Fruit fly (Drosophila melanogaster) whole organism, pupa: ENCODE data around the gene CG31223.

Experiments used
- CG10348 ChIP-seq: fragments of 200-800 bp; sonication (Bioruptor generic); IDR thresholded peaks from 2 replicates; pipeline ENCODE4 v1.3.6; 2022; ENCODE audit warnings: missing biosample characterization, missing genetic modification characterization
- CG12605 ChIP-seq: fragments of 200-800 bp; sonication (Bioruptor generic); IDR thresholded peaks from 2 replicates; pipeline ENCODE4 v1.3.6; 2022; ENCODE audit warnings: missing biosample characterization, missing genetic modification characterization
- CG13204 ChIP-seq: fragments of 200-800 bp; sonication (Bioruptor generic); optimal IDR thresholded peaks from 2 replicates; lab custom pipeline; 2018; ENCODE audit warnings: missing biosample characterization, mild to moderate bottlenecking, missing genetic modification characterization, moderate library complexity
- CG14655 ChIP-seq: fragments of 200-800 bp; sonication (Bioruptor generic); optimal IDR thresholded peaks from 3 replicates; lab custom pipeline; 2017; ENCODE audit warnings: mild to moderate bottlenecking, missing biosample characterization, missing genetic modification reagents, missing genetic modification characterization
- CG15710 ChIP-seq: fragments of 200-800 bp; sonication (Bioruptor generic); optimal IDR thresholded peaks from 2 replicates; lab custom pipeline; 2018; ENCODE audit warnings: missing biosample characterization, mild to moderate bottlenecking, missing genetic modification characterization, moderate library complexity
- CG17806 ChIP-seq: fragments of 200-800 bp; sonication (Bioruptor generic); optimal IDR thresholded peaks from 2 replicates; lab custom pipeline; 2018; ENCODE audit warnings: missing biosample characterization, mild to moderate bottlenecking, missing genetic modification characterization, moderate library complexity
- CG32121 ChIP-seq: fragments of 200-800 bp; sonication (Bioruptor generic); IDR thresholded peaks from 2 replicates; pipeline ENCODE4 v1.3.6; 2022; ENCODE audit warnings: missing biosample characterization, missing genetic modification characterization
- CG34367 ChIP-seq: fragments of 200-800 bp; sonication (Bioruptor generic); optimal IDR thresholded peaks from 2 replicates; lab custom pipeline; 2018; ENCODE audit warnings: missing biosample characterization, mild to moderate bottlenecking, missing genetic modification characterization
- CG4496 ChIP-seq: fragments of 200-800 bp; sonication (Bioruptor generic); IDR thresholded peaks from 3 replicates; pipeline ENCODE4 v1.3.6; 2022; ENCODE audit warnings: missing biosample characterization, missing genetic modification characterization
- CG8159 ChIP-seq: fragments of 200-800 bp; sonication (Bioruptor generic); optimal IDR thresholded peaks from 3 replicates; lab custom pipeline; 2018; ENCODE audit warnings: missing biosample characterization, mild to moderate bottlenecking, missing genetic modification characterization, moderate library complexity
- CG8301 ChIP-seq: fragments of 200-800 bp; sonication (Bioruptor generic); optimal IDR thresholded peaks from 2 replicates; lab custom pipeline; 2018; ENCODE audit warnings: missing biosample characterization, mild to moderate bottlenecking, missing genetic modification characterization
- CG9948 ChIP-seq: fragments of 200-800 bp; sonication (Bioruptor generic); optimal IDR thresholded peaks from 2 replicates; lab custom pipeline; 2018; ENCODE audit warnings: missing biosample characterization, mild to moderate bottlenecking, missing genetic modification characterization, moderate library complexity
- D1 ChIP-seq: fragments of 200-800 bp; sonication (Bioruptor generic); optimal IDR thresholded peaks from 2 replicates; lab custom pipeline; 2018; ENCODE audit warnings: missing biosample characterization, mild to moderate bottlenecking, missing genetic modification characterization, moderate library complexity
- EcR ChIP-seq: fragments of 200-800 bp; sonication (Bioruptor generic); optimal IDR thresholded peaks from 3 replicates; lab custom pipeline; 2019; ENCODE audit warnings: missing biosample characterization, missing genetic modification characterization, mild to moderate bottlenecking, moderate library complexity, missing genetic modification reagents
- Ets98B ChIP-seq: fragments of 200-800 bp; sonication (Bioruptor generic); IDR thresholded peaks from 2 replicates; pipeline ENCODE4 v1.3.6; 2022; ENCODE audit warnings: missing biosample characterization, missing genetic modification characterization
- Pif1A ChIP-seq: fragments of 200-800 bp; sonication (Bioruptor generic); optimal IDR thresholded peaks from 3 replicates; lab custom pipeline; 2016; ENCODE audit warnings: missing biosample characterization, missing genetic modification characterization
- Pif1B ChIP-seq: fragments of 200-800 bp; sonication (Bioruptor generic); optimal IDR thresholded peaks from 3 replicates; lab custom pipeline; 2016; ENCODE audit warnings: missing biosample characterization, missing genetic modification characterization
- Snoo ChIP-seq: fragments of 200-800 bp; sonication (Bioruptor generic); optimal IDR thresholded peaks from 3 replicates; lab custom pipeline; 2017; ENCODE audit warnings: missing biosample characterization, mild to moderate bottlenecking, missing genetic modification characterization, inconsistent platforms
- fd96Ca ChIP-seq: fragments of 200-800 bp; sonication (Bioruptor generic); IDR thresholded peaks from 3 replicates; pipeline ENCODE4 v1.3.6; 2022; ENCODE audit warnings: missing biosample characterization, missing genetic modification characterization
- gl ChIP-seq: fragments of 200-800 bp; sonication (Bioruptor generic); optimal IDR thresholded peaks from 2 replicates; lab custom pipeline; 2018; ENCODE audit warnings: missing biosample characterization, mild to moderate bottlenecking, missing genetic modification characterization
- rn ChIP-seq: fragments of 200-800 bp; sonication (Bioruptor generic); IDR thresholded peaks from 2 replicates; pipeline ENCODE4 v1.3.6; 2022; ENCODE audit warnings: missing biosample characterization, missing genetic modification characterization

The CG31223 gene

dm6 chr3R:20828520-20829415, 2.2 kb upstream of the CG31223 start:
- TF ChIP-seq CG4496 (GFP tag; lab: Robert Waterston, UW) (no peak; the same call in 2 of the 3 replicates), CG13204 (GFP tag; lab: Kevin White, UChicago) (peak; percentile 81), CG34367 (tag; lab: Kevin White, UChicago) (no peak), CG9948 (tag; lab: Kevin White, UChicago) (no peak), Pif1A (GFP tag; lab: Kevin White, UChicago) (no peak), CG8159 (tag; lab: Kevin White, UChicago) (no peak), CG10348 (no peak), CG14655 (GFP tag; lab: Kevin White, UChicago) (no peak), rn (no peak), CG32121 (GFP tag; lab: Robert Waterston, UW) (no peak), CG12605 (GFP tag; lab: Robert Waterston, UW) (0 out of 2 replicates have a peak, but pooled peaks have one; percentile 25), CG8301 (tag; lab: Kevin White, UChicago) (no peak), fd96Ca (GFP tag; lab: Robert Waterston, UW) (no peak), EcR (peak; percentile 96)

- TF ChIP-seq Pif1B (GFP tag; lab: Kevin White, UChicago): no peak
- TF ChIP-seq CG13204 (GFP tag; lab: Kevin White, UChicago): peak; percentile 78
- TF ChIP-seq EcR: peak; percentile 45
- peak; percentile 67 for TF ChIP-seq Ets98B (GFP tag; lab: Robert Waterston, UW)
- TF ChIP-seq CG12605 (GFP tag; lab: Robert Waterston, UW): no peak
- peak; percentile 8 for TF ChIP-seq Snoo (tag; lab: Kevin White, UChicago)
- no peak for TF ChIP-seq CG15710
- TF ChIP-seq CG14655 (GFP tag; lab: Kevin White, UChicago): no peak
- no peak for TF ChIP-seq D1 (tag; lab: Kevin White, UChicago)
- peak; percentile 72; the same call in 2 of the 3 replicates for TF ChIP-seq fd96Ca (GFP tag; lab: Robert Waterston, UW)
- TF ChIP-seq Pif1A (GFP tag; lab: Kevin White, UChicago): no peak
- no peak for TF ChIP-seq CG8301 (tag; lab: Kevin White, UChicago)
- TF ChIP-seq CG10348: no peak
- peak; percentile 65 for TF ChIP-seq CG4496 (GFP tag; lab: Robert Waterston, UW)
- 0 out of 2 replicates have a peak, but pooled peaks have one; percentile 30 for TF ChIP-seq CG32121 (GFP tag; lab: Robert Waterston, UW)
Observed at dm6 chr3R:20829416-20830131, 1.4 kb upstream of the CG31223 start.

dm6 chr3R:20830153-20830695, 703 bp upstream of the CG31223 start, which contains the start of gene Adss:
Gene Adss, minus strand, starts transcription at chr3R:20830580.
- TF ChIP-seq CG34367 (tag; lab: Kevin White, UChicago): no peak
- TF ChIP-seq CG10348: no peak
- TF ChIP-seq Ets98B (GFP tag; lab: Robert Waterston, UW): no peak; the same call in 1 of the 2 replicates
- TF ChIP-seq CG32121 (GFP tag; lab: Robert Waterston, UW): no peak
- TF ChIP-seq CG12605 (GFP tag; lab: Robert Waterston, UW): peak; percentile 30; the same call in 1 of the 2 replicates
- no peak for TF ChIP-seq Snoo (tag; lab: Kevin White, UChicago)
- TF ChIP-seq CG8301 (tag; lab: Kevin White, UChicago): no peak
- no peak for TF ChIP-seq CG8159 (tag; lab: Kevin White, UChicago)
- TF ChIP-seq CG15710: no peak
- no peak for TF ChIP-seq CG13204 (GFP tag; lab: Kevin White, UChicago)
- TF ChIP-seq Pif1B (GFP tag; lab: Kevin White, UChicago): no peak
- peak; percentile 36; the same call in 1 of the 3 replicates for TF ChIP-seq fd96Ca (GFP tag; lab: Robert Waterston, UW)
- no peak for TF ChIP-seq D1 (tag; lab: Kevin White, UChicago)
- no peak for TF ChIP-seq EcR
- TF ChIP-seq CG17806 (tag; lab: Kevin White, UChicago): no peak
- peak; percentile 57; the same call in 2 of the 3 replicates for TF ChIP-seq CG4496 (GFP tag; lab: Robert Waterston, UW)
- no peak for TF ChIP-seq CG9948 (tag; lab: Kevin White, UChicago)
- TF ChIP-seq rn: no peak
- no peak for TF ChIP-seq Pif1A (GFP tag; lab: Kevin White, UChicago)
- TF ChIP-seq CG14655 (GFP tag; lab: Kevin White, UChicago): no peak
- TF ChIP-seq gl: no peak

dm6 chr3R:20832689-20833524, 2.0 kb downstream of the CG31223 start, which contains the start of gene Synd:
Gene Synd, plus strand, starts transcription at chr3R:20832799.
- TF ChIP-seq Pif1A (GFP tag; lab: Kevin White, UChicago): peak; percentile 42
- peak; percentile 13; the same call in 1 of the 2 replicates for TF ChIP-seq Ets98B (GFP tag; lab: Robert Waterston, UW)
- peak; percentile 34 for TF ChIP-seq CG8301 (tag; lab: Kevin White, UChicago)
- peak; percentile 8 for TF ChIP-seq CG15710
- no peak for TF ChIP-seq CG17806 (tag; lab: Kevin White, UChicago)
- peak; percentile 27 for TF ChIP-seq CG14655 (GFP tag; lab: Kevin White, UChicago)
- TF ChIP-seq CG34367 (tag; lab: Kevin White, UChicago): no peak
- TF ChIP-seq fd96Ca (GFP tag; lab: Robert Waterston, UW): no peak
- peak; percentile 76 for TF ChIP-seq EcR
- TF ChIP-seq CG4496 (GFP tag; lab: Robert Waterston, UW): peak; percentile 48; the same call in 2 of the 3 replicates
- no peak for TF ChIP-seq CG9948 (tag; lab: Kevin White, UChicago)
- peak; percentile 12 for TF ChIP-seq Pif1B (GFP tag; lab: Kevin White, UChicago)
- TF ChIP-seq Snoo (tag; lab: Kevin White, UChicago): peak; percentile 6
- 0 out of 2 replicates have a peak, but pooled peaks have one; percentile 17 for TF ChIP-seq CG12605 (GFP tag; lab: Robert Waterston, UW)
- peak; percentile 31 for TF ChIP-seq gl
- no peak for TF ChIP-seq CG13204 (GFP tag; lab: Kevin White, UChicago)
- TF ChIP-seq, all 21 proteins: peak for 11
